Worm (Caenorhabditis elegans): Measurements from ENCODE around the gene M176.9.

The M176.9 gene

DNA sequence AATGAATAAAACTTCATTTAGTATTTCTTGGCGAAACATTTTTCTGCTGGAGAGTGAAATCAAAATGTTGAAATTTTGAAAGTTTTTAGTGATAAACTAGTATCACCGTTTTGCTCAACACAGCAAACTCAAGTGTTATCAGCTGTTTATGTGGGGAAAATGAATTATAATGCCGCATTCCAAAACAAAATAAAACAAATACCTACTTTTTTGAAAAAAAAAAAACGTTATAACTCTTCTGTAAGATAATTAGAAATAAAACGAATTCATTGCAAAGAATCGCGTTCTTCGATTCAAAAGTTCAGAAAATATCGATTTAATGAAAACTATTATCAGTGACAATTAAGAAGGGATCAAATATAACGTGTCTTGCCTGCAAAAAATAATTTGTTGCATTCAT lies 13.9 kb downstream of the M176.9 start, which contains the start of gene Y51B9A.9:
TSS of gene Y51B9A.9 (minus strand) at position 101 of the 400 bp plus-strand sequence.
- TF ChIP-seq hmg-1.2 (GFP tag; IDR thresholded peaks at IDR 0.05) (no peak), hsf-1 (GFP tag; IDR thresholded peaks at IDR 0.05) (no peak), ceh-58 (GFP tag; IDR thresholded peaks at IDR 0.05) (no peak), T07F8.4 (tag; optimal IDR thresholded peaks at IDR 0.05) (no peak), egrh-3 (GFP tag; IDR thresholded peaks at IDR 0.05) (no peak), snpc-1.1 (tag; optimal IDR thresholded peaks at IDR 0.05; ENCODE audit: insufficient read depth) (no peak), snpc-4 (GFP tag; optimal IDR thresholded peaks at IDR 0.05) (no peak), snpc-4 (tag; optimal IDR thresholded peaks at IDR 0.05) (no peak), zfh-2 (GFP tag; conservative IDR thresholded peaks at IDR 0.05) (no peak), tbp1 (GFP tag; optimal IDR thresholded peaks at IDR 0.05) (no peak), C06A6.2 (GFP tag; conservative IDR thresholded peaks at IDR 0.05) (no peak), F57C9.4 (tag; optimal IDR thresholded peaks at IDR 0.05) (no peak), unc-62 (GFP tag; optimal IDR thresholded peaks at IDR 0.05) (no peak), lag-1 (GFP tag; IDR thresholded peaks at IDR 0.05) (no peak), snpc-1.3 (tag; optimal IDR thresholded peaks at IDR 0.05; ENCODE audit: insufficient read depth) (no peak), rcor-1 (GFP tag; IDR thresholded peaks at IDR 0.05) (no peak)

DNA sequence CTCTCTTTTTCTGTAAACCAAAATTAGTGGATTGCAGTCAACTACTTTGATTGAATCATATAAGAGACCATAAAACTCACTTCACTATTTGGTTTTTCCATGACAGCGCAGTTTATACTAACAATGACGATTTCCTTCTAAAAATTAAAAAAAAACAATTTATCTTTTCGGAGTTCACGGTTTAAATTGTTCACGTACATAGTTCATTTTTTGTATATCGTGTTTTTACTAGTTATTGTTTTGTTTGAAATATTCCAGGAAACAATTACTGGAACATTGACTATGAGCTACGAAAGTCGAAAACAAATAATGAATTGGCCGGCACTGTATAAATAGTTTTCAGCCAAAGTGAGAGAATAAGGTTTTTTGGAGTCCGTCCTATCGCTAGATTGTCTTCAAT lies 18.7 kb downstream of the M176.9 start, which contains the start of gene lido-17:
TSS of gene lido-17 (minus strand) at position 101 of the 400 bp plus-strand sequence.
- TF ChIP-seq unc-62 (GFP tag; optimal IDR thresholded peaks at IDR 0.05) (no peak), F52B5.7 (tag; optimal IDR thresholded peaks at IDR 0.05) (no peak), ets-4 (GFP tag; optimal IDR thresholded peaks at IDR 0.05) (no peak), rec-8 (tag; optimal IDR thresholded peaks at IDR 0.05) (no peak), sptf-2 (GFP tag; optimal IDR thresholded peaks at IDR 0.05) (no peak), tlf-1 (GFP tag; optimal IDR thresholded peaks at IDR 0.05) (no peak)

DNA sequence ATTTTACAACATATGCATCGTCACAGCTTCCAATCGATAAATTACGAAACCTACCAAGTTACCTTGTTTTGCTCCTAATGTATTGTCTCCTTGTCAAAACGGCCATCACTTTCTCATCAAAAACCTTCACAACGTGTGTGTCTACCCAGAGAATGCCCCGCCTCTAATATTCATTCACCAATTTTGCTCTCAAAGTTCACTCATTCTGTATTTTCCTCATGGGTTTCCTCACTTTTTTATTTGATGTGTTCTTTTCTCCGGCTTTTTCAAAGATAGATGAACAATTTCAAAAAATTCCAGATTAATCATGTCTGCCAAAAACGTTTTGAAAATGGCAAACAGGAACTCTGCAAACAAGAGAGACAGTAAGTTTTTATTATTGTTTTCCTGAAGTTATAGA lies 26.2 kb downstream of the M176.9 start, which contains the start of gene C06C3.7:
TSS of gene C06C3.7 (plus strand) at position 301 of the 400 bp plus-strand sequence.
- TF ChIP-seq lin-35 (GFP tag; optimal IDR thresholded peaks at IDR 0.05), result no peak
- TF ChIP-seq bed-2 (GFP tag; IDR thresholded peaks at IDR 0.05), result no peak
- TF ChIP-seq lag-1 (GFP tag; IDR thresholded peaks at IDR 0.05), result no peak
- no peak for TF ChIP-seq dpff-1 (tag; optimal IDR thresholded peaks at IDR 0.05)
- no peak for TF ChIP-seq F33H1.4 (GFP tag; IDR thresholded peaks at IDR 0.05)
- no peak for TF ChIP-seq nfya-1 (tag; optimal IDR thresholded peaks at IDR 0.05; ENCODE audit: borderline replicate concordance, insufficient read depth)
- no peak for TF ChIP-seq mcd-1 (GFP tag; IDR thresholded peaks at IDR 0.05)
- TF ChIP-seq Y67H2A.10 (GFP tag; conservative IDR thresholded peaks at IDR 0.05), result no peak
- TF ChIP-seq cebp-1 (GFP tag; IDR thresholded peaks at IDR 0.05), result no peak
- TF ChIP-seq cebp-1 (tag; optimal IDR thresholded peaks at IDR 0.05), result no peak
- TF ChIP-seq F49E8.2 (tag; optimal IDR thresholded peaks at IDR 0.05; ENCODE audit: insufficient read depth), result no peak
- no peak for TF ChIP-seq hmg-20 (GFP tag; IDR thresholded peaks at IDR 0.05)
- no peak for TF ChIP-seq F39B2.1 (GFP tag; IDR thresholded peaks at IDR 0.05)
- no peak for TF ChIP-seq ceh-100 (GFP tag; IDR thresholded peaks at IDR 0.05)
- TF ChIP-seq gei-17 (GFP tag; optimal IDR thresholded peaks at IDR 0.05), result no peak
- TF ChIP-seq zim-3 (tag; optimal IDR thresholded peaks at IDR 0.05), result no peak

Data from whole organism, young adult.